Fruit fly (Drosophila melanogaster) whole organism, embryonic: ENCODE data around the gene CG9316.
A peak's percentile ranks its signal among the peaks of the same experiment; 100 is the strongest.

Experiments used
- Ada2b ChIP-seq: fragments of 200-800 bp; sonication (Bioruptor generic); IDR thresholded peaks from 2 replicates; pipeline ENCODE4 v1.3.6; 2022; ENCODE audit warnings: missing biosample characterization, missing genetic modification characterization
- Aef1 ChIP-seq: fragments of 200-800 bp; sonication (Bioruptor generic); IDR thresholded peaks from 3 replicates; pipeline ENCODE4 v1.3.6; 2022; ENCODE audit warnings: missing biosample characterization, missing genetic modification characterization
- Antp ChIP-seq: fragments of 200-800 bp; sonication (Bioruptor generic); optimal IDR thresholded peaks from 3 replicates; lab custom pipeline; 2016; ENCODE audit warnings: missing biosample characterization, missing genetic modification characterization
- Bteb2 ChIP-seq: fragments of 200-800 bp; sonication (Bioruptor generic); optimal IDR thresholded peaks from 2 replicates; lab custom pipeline; 2016; ENCODE audit warnings: missing biosample characterization, missing genetic modification characterization
- CG10543 ChIP-seq: fragments of 200-800 bp; sonication (Bioruptor generic); optimal IDR thresholded peaks from 3 replicates; lab custom pipeline; 2017; ENCODE audit warnings: missing biosample characterization, mild to moderate bottlenecking, missing genetic modification characterization, moderate library complexity
- CG10959 ChIP-seq: fragments of 200-800 bp; sonication (Bioruptor generic); IDR thresholded peaks from 2 replicates; pipeline ENCODE4 v1.3.6; 2022; ENCODE audit warnings: missing biosample characterization, missing genetic modification characterization
- CG13424 ChIP-seq: fragments of 200-800 bp; sonication (Bioruptor generic); optimal IDR thresholded peaks from 2 replicates; lab custom pipeline; 2019; ENCODE audit warnings: missing biosample characterization, mild to moderate bottlenecking, missing genetic modification characterization, moderate library complexity
- CG14050 ChIP-seq: fragments of 200-800 bp; sonication (Bioruptor generic); IDR thresholded peaks from 3 replicates; pipeline ENCODE4 v1.3.6; 2022; ENCODE audit warnings: missing biosample characterization, missing genetic modification characterization
- CG16863 ChIP-seq: fragments of 200-800 bp; sonication (Bioruptor generic); optimal IDR thresholded peaks from 3 replicates; lab custom pipeline; 2016; ENCODE audit warnings: missing biosample characterization, missing genetic modification characterization
- CG17186 ChIP-seq: fragments of 200-800 bp; sonication (Bioruptor generic); optimal IDR thresholded peaks from 3 replicates; lab custom pipeline; 2017; ENCODE audit warnings: missing biosample characterization, missing genetic modification reagents, missing genetic modification characterization
- CG18262 ChIP-seq: fragments of 200-800 bp; optimal IDR thresholded peaks from 3 replicates; lab custom pipeline; 2019; ENCODE audit warnings: missing biosample characterization, mild to moderate bottlenecking, missing genetic modification characterization, moderate library complexity
- CG2202 ChIP-seq: fragments of 200-800 bp; sonication (Bioruptor generic); optimal IDR thresholded peaks from 2 replicates; lab custom pipeline; 2018; ENCODE audit warnings: missing biosample characterization, mild to moderate bottlenecking, missing genetic modification characterization
- CG2678 ChIP-seq: fragments of 200-800 bp; sonication (Bioruptor generic); optimal IDR thresholded peaks from 3 replicates; lab custom pipeline; 2019; ENCODE audit warnings: missing biosample characterization, mild to moderate bottlenecking, missing genetic modification characterization, moderate library complexity
- CG31441 ChIP-seq: fragments of 200-800 bp; sonication (Bioruptor generic); IDR thresholded peaks from 2 replicates; pipeline ENCODE4 v1.3.6; 2022; ENCODE audit warnings: missing biosample characterization, missing genetic modification characterization
- CG3281 ChIP-seq: fragments of 200-800 bp; sonication (Bioruptor generic); optimal IDR thresholded peaks from 3 replicates; lab custom pipeline; 2017; ENCODE audit warnings: missing biosample characterization, mild to moderate bottlenecking, missing genetic modification characterization
- CG34422 ChIP-seq: fragments of 200-800 bp; sonication (Bioruptor generic); IDR thresholded peaks from 3 replicates; pipeline ENCODE4 v1.3.6; 2022; ENCODE audit warnings: missing biosample characterization, missing genetic modification characterization
- CG3838 ChIP-seq: fragments of 200-800 bp; sonication (Bioruptor generic); optimal IDR thresholded peaks from 3 replicates; lab custom pipeline; 2016; ENCODE audit warnings: missing biosample characterization, missing genetic modification characterization
- CG4282 ChIP-seq: fragments of 200-800 bp; sonication (Bioruptor generic); optimal IDR thresholded peaks from 2 replicates; lab custom pipeline; 2016; ENCODE audit warnings: missing biosample characterization, missing genetic modification characterization
- CG4424 ChIP-seq: fragments of 200-800 bp; sonication (Bioruptor generic); optimal IDR thresholded peaks from 3 replicates; lab custom pipeline; 2016; ENCODE audit warnings: missing biosample characterization, missing genetic modification characterization
- CG4707 ChIP-seq: fragments of 200-800 bp; sonication (Bioruptor generic); optimal IDR thresholded peaks from 2 replicates; lab custom pipeline; 2018; ENCODE audit warnings: missing biosample characterization, mild to moderate bottlenecking, missing genetic modification characterization, moderate library complexity
- CG7745 ChIP-seq: fragments of 200-800 bp; sonication (Bioruptor generic); optimal IDR thresholded peaks from 2 replicates; lab custom pipeline; 2018; ENCODE audit warnings: missing biosample characterization, mild to moderate bottlenecking, missing genetic modification characterization, moderate library complexity
- CG8388 ChIP-seq: fragments of 200-800 bp; sonication (Bioruptor generic); optimal IDR thresholded peaks from 2 replicates; lab custom pipeline; 2019; ENCODE audit warnings: missing biosample characterization, mild to moderate bottlenecking, missing genetic modification characterization, moderate library complexity
- CG8944 ChIP-seq: fragments of 200-800 bp; sonication (Bioruptor generic); optimal IDR thresholded peaks from 3 replicates; lab custom pipeline; 2016; ENCODE audit warnings: missing biosample characterization, missing genetic modification characterization
- CG9932 ChIP-seq: fragments of 200-800 bp; sonication (Bioruptor generic); IDR thresholded peaks from 2 replicates; pipeline ENCODE4 v1.3.6; 2022; ENCODE audit warnings: missing biosample characterization, missing genetic modification characterization
- Dref ChIP-seq: fragments of 200-800 bp; sonication (Bioruptor generic); IDR thresholded peaks from 2 replicates; pipeline ENCODE4 v1.3.6; 2022; ENCODE audit warnings: missing biosample characterization, missing genetic modification characterization
- Elba2 ChIP-seq: fragments of 200-800 bp; sonication (Bioruptor generic); optimal IDR thresholded peaks from 3 replicates; lab custom pipeline; 2016; ENCODE audit warnings: missing biosample characterization, missing genetic modification characterization
- NfI ChIP-seq: fragments of 200-800 bp; sonication (Bioruptor generic); optimal IDR thresholded peaks from 3 replicates; lab custom pipeline; 2018; ENCODE audit warnings: missing biosample characterization, mild to moderate bottlenecking, missing genetic modification characterization, moderate library complexity
- PHDP ChIP-seq: fragments of 200-800 bp; sonication (Bioruptor generic); optimal IDR thresholded peaks from 3 replicates; lab custom pipeline; 2018; ENCODE audit warnings: missing biosample characterization, mild to moderate bottlenecking, missing genetic modification characterization, moderate library complexity
- Ptx1 ChIP-seq: fragments of 200-800 bp; sonication (Bioruptor generic); IDR thresholded peaks from 2 replicates; pipeline ENCODE4 v1.3.6; 2022; ENCODE audit warnings: missing biosample characterization, missing genetic modification characterization
- Side ChIP-seq: fragments of 200-800 bp; sonication (Bioruptor generic); optimal IDR thresholded peaks from 2 replicates; lab custom pipeline; 2016; ENCODE audit warnings: missing biosample characterization, missing genetic modification characterization
- Vsx1 ChIP-seq: fragments of 200-800 bp; sonication (Bioruptor generic); optimal IDR thresholded peaks from 2 replicates; lab custom pipeline; 2017; ENCODE audit warnings: missing biosample characterization, mild to moderate bottlenecking, missing genetic modification characterization, missing genetic modification reagents
- chif ChIP-seq, 2 experiments: fragments of 200-800 bp; sonication (Bioruptor generic); optimal IDR thresholded peaks; 3 replicates each; lab custom pipeline; 2016; ENCODE audit warnings: missing biosample characterization in 2 of 2, missing genetic modification characterization in 2 of 2
- chm ChIP-seq: fragments of 200-800 bp; sonication (Bioruptor generic); IDR thresholded peaks from 2 replicates; pipeline ENCODE4 v1.3.6; 2022; ENCODE audit warnings: missing biosample characterization, missing genetic modification characterization
- crp ChIP-seq, 2 experiments: fragments of 200-800 bp; sonication (Bioruptor generic); optimal IDR thresholded peaks; 2 replicates in 1 of 2; 3 replicates in 1 of 2; lab custom pipeline; 2017; ENCODE audit warnings: missing biosample characterization in 2 of 2, missing genetic modification characterization in 2 of 2, mild to moderate bottlenecking in 1 of 2, moderate library complexity in 1 of 2
- cwo ChIP-seq: fragments of 200-800 bp; sonication (Bioruptor generic); optimal IDR thresholded peaks from 3 replicates; lab custom pipeline; 2017; ENCODE audit warnings: missing biosample characterization, missing genetic modification characterization, mild to moderate bottlenecking, moderate library complexity, missing genetic modification reagents
- dmrt11E ChIP-seq: fragments of 200-800 bp; sonication (Bioruptor generic); optimal IDR thresholded peaks from 3 replicates; lab custom pipeline; 2018; ENCODE audit warnings: missing biosample characterization, mild to moderate bottlenecking, missing genetic modification characterization, moderate library complexity
- ems ChIP-seq: fragments of 200-800 bp; sonication (Bioruptor generic); optimal IDR thresholded peaks from 3 replicates; lab custom pipeline; 2016; ENCODE audit warnings: missing biosample characterization, missing genetic modification characterization
- esg ChIP-seq: fragments of 200-800 bp; sonication (Bioruptor generic); conservative IDR thresholded peaks from 2 replicates; pipeline ENCODE4 v1.3.6; 2022; ENCODE audit warnings: missing biosample characterization, missing genetic modification characterization
- gcm2 ChIP-seq: fragments of 200-800 bp; sonication (Bioruptor generic); optimal IDR thresholded peaks from 2 replicates; lab custom pipeline; 2016; ENCODE audit warnings: missing biosample characterization, missing genetic modification characterization
- kni ChIP-seq: fragments of 200-800 bp; sonication (Bioruptor generic); optimal IDR thresholded peaks from 3 replicates; lab custom pipeline; 2017; ENCODE audit warnings: mild to moderate bottlenecking, missing biosample characterization, missing genetic modification reagents, missing genetic modification characterization
- lbe ChIP-seq: fragments of 200-800 bp; sonication (Bioruptor generic); optimal IDR thresholded peaks from 2 replicates; lab custom pipeline; 2016; ENCODE audit warnings: missing biosample characterization, mild to moderate bottlenecking, missing genetic modification characterization
- mirr ChIP-seq: fragments of 200-800 bp; sonication (Bioruptor generic); optimal IDR thresholded peaks from 3 replicates; lab custom pipeline; 2018; ENCODE audit warnings: missing biosample characterization, mild to moderate bottlenecking, missing genetic modification characterization
- prd ChIP-seq, 3 experiments: fragments of >200 bp in 2 of 3; fragments of 200-800 bp in 1 of 3; sonication (Bioruptor generic) in 1 of 3; optimal IDR thresholded peaks in 2 of 3; IDR thresholded peaks in 1 of 3; 2 replicates in 2 of 3; 3 replicates in 1 of 3; pipeline versions ENCODE4 v1.3.6 to Lab custom; 2017 to 2022; ENCODE audit warnings: missing biosample characterization in 1 of 3, missing genetic modification characterization in 1 of 3
- shn ChIP-seq: fragments of 200-800 bp; sonication (Bioruptor generic); optimal IDR thresholded peaks from 3 replicates; lab custom pipeline; 2016; ENCODE audit warnings: missing biosample characterization, missing genetic modification characterization
- sisA ChIP-seq: fragments of 200-800 bp; sonication (Bioruptor generic); IDR thresholded peaks from 2 replicates; pipeline ENCODE4 v1.3.6; 2022; ENCODE audit warnings: missing biosample characterization, missing genetic modification characterization
- sna ChIP-seq: fragments of 200-800 bp; sonication (Bioruptor generic); IDR thresholded peaks from 2 replicates; pipeline ENCODE4 v1.3.6; 2022; ENCODE audit warnings: missing biosample characterization, missing genetic modification characterization; ENCODE audit not compliant: partially characterized antibody
- sob ChIP-seq: fragments of 200-800 bp; sonication (Bioruptor generic); IDR thresholded peaks from 2 replicates; pipeline ENCODE4 v1.3.6; 2022; ENCODE audit warnings: missing biosample characterization, missing genetic modification characterization
- tgo ChIP-seq: fragments of 200-800 bp; sonication (Bioruptor generic); IDR thresholded peaks from 3 replicates; pipeline ENCODE4 v1.3.6; 2022; ENCODE audit warnings: missing biosample characterization, missing genetic modification characterization
- vfl ChIP-seq: fragments of 200-800 bp; sonication (Bioruptor generic); optimal IDR thresholded peaks from 2 replicates; lab custom pipeline; 2016; ENCODE audit warnings: missing biosample characterization, missing genetic modification characterization

CG9316 gene

dm6 chr2L:20734066-20734686, 7.8 kb upstream of the CG9316 start, which contains the start of gene TM9SF2 (continued):
- TF ChIP-seq esg (GFP tag; lab: Robert Waterston, UW) (no peak), CG4707 (GFP tag; lab: Kevin White, UChicago) (no peak), chif (GFP tag; optimal IDR thresholded peaks at IDR 0.05; lab: Kevin White, UChicago) (peak in 1 of 2 experiments; percentile 2), Vsx1 (no peak), Side (GFP tag; lab: Kevin White, UChicago) (no peak), chm (GFP tag; lab: Robert Waterston, UW) (no peak), Antp (GFP tag; lab: Kevin White, UChicago) (peak; percentile 23), lbe (no peak), ems (GFP tag; lab: Kevin White, UChicago) (peak; percentile 12), CG2202 (tag; lab: Kevin White, UChicago) (no peak), prd (optimal IDR thresholded peaks at IDR 0.05; lab: Kevin White, UChicago) (no peak), prd (GFP tag; IDR thresholded peaks at IDR 0.05; lab: Robert Waterston, UW) (peak; percentile 32; the same call in 2 of the 3 replicates), mirr (GFP tag; lab: Kevin White, UChicago) (no peak), CG31441 (GFP tag; lab: Robert Waterston, UW) (no peak), gcm2 (GFP tag; lab: Kevin White, UChicago) (no peak), CG34422 (GFP tag; lab: Robert Waterston, UW) (0 out of 3 replicates have a peak, but pooled peaks have one; percentile 35), Elba2 (GFP tag; lab: Kevin White, UChicago) (no peak), tgo (GFP tag; lab: Robert Waterston, UW) (no peak), sisA (GFP tag; lab: Robert Waterston, UW) (peak; percentile 25; the same call in 1 of the 2 replicates), CG4424 (GFP tag; lab: Kevin White, UChicago) (peak; percentile 7), crp (GFP tag; optimal IDR thresholded peaks at IDR 0.05; lab: Kevin White, UChicago) (peak in 1 of 2 experiments; percentile 68), vfl (peak; percentile 25), CG3838 (no peak), PHDP (tag; lab: Kevin White, UChicago) (no peak), CG8388 (peak; percentile 25), kni (GFP tag; lab: Kevin White, UChicago) (no peak), sna (0 out of 2 replicates have a peak, but pooled peaks have one; percentile 29), cwo (GFP tag; lab: Kevin White, UChicago) (no peak), CG3281 (GFP tag; lab: Kevin White, UChicago) (peak; percentile 30), CG13424 (tag; lab: Kevin White, UChicago) (peak; percentile 49), CG17186 (peak; percentile 36), CG8944 (peak; percentile 23), Dref (GFP tag; lab: Robert Waterston, UW) (peak; percentile 46), CG2678 (tag; lab: Kevin White, UChicago) (no peak), Ada2b (no peak), CG9932 (GFP tag; lab: Robert Waterston, UW) (peak; percentile 53), CG4282 (GFP tag; lab: Kevin White, UChicago) (no peak), CG16863 (GFP tag; lab: Kevin White, UChicago) (no peak), dmrt11E (no peak), shn (GFP tag; lab: Kevin White, UChicago) (no peak), CG14050 (GFP tag; lab: Robert Waterston, UW) (no peak), Ptx1 (GFP tag; lab: Robert Waterston, UW) (0 out of 2 replicates have a peak, but pooled peaks have one; percentile 34), CG18262 (tag; lab: Kevin White, UChicago) (peak; percentile 3), NfI (peak; percentile 18), Bteb2 (no peak), CG7745 (tag; lab: Kevin White, UChicago) (no peak), CG10543 (GFP tag; lab: Kevin White, UChicago) (no peak), sob (GFP tag; lab: Robert Waterston, UW) (0 out of 2 replicates have a peak, but pooled peaks have one; percentile 38), CG10959 (GFP tag; lab: Robert Waterston, UW) (no peak), Aef1 (GFP tag; lab: Robert Waterston, UW) (peak; percentile 39; the same call in 1 of the 3 replicates)
